Fruit fly (Drosophila melanogaster) whole organism, embryonic: ENCODE data around the gene Sap130.
A peak's percentile ranks its signal among the peaks of the same experiment; 100 is the strongest.

Experiments used
- Atf3 ChIP-seq: fragments of 200-800 bp; sonication (Bioruptor generic); optimal IDR thresholded peaks from 3 replicates; lab custom pipeline; 2016; ENCODE audit warnings: missing biosample characterization, missing genetic modification characterization
- BEAF-32 ChIP-seq: fragments of 200-800 bp; sonication (Bioruptor generic); optimal IDR thresholded peaks from 3 replicates; lab custom pipeline; 2017; ENCODE audit warnings: missing biosample characterization, missing genetic modification characterization, mild to moderate bottlenecking, moderate library complexity, missing genetic modification reagents
- Bdp1 ChIP-seq: fragments of 200-800 bp; sonication (Bioruptor generic); optimal IDR thresholded peaks from 3 replicates; lab custom pipeline; 2016; ENCODE audit warnings: missing biosample characterization, missing genetic modification characterization
- C15 ChIP-seq: fragments of 200-800 bp; sonication (Bioruptor generic); IDR thresholded peaks from 3 replicates; pipeline ENCODE4 v1.3.6; 2022; ENCODE audit warnings: missing biosample characterization, missing genetic modification characterization
- CG10274 ChIP-seq: fragments of 200-800 bp; sonication (Bioruptor generic); optimal IDR thresholded peaks from 3 replicates; lab custom pipeline; 2017; ENCODE audit warnings: missing biosample characterization, mild to moderate bottlenecking, missing genetic modification characterization
- CG12155 ChIP-seq: fragments of 200-800 bp; sonication (Bioruptor generic); optimal IDR thresholded peaks from 3 replicates; lab custom pipeline; 2016; ENCODE audit warnings: missing biosample characterization, missing genetic modification characterization
- CG15073 ChIP-seq: fragments of 200-800 bp; sonication (Bioruptor generic); optimal IDR thresholded peaks from 2 replicates; lab custom pipeline; 2016; ENCODE audit warnings: missing biosample characterization, missing genetic modification characterization
- CG17186 ChIP-seq: fragments of 200-800 bp; sonication (Bioruptor generic); optimal IDR thresholded peaks from 3 replicates; lab custom pipeline; 2017; ENCODE audit warnings: missing biosample characterization, missing genetic modification reagents, missing genetic modification characterization
- CG17568 ChIP-seq: fragments of 200-800 bp; sonication (Bioruptor generic); optimal IDR thresholded peaks from 2 replicates; lab custom pipeline; 2018; ENCODE audit warnings: missing biosample characterization, mild to moderate bottlenecking, missing genetic modification characterization, moderate library complexity
- CG18011 ChIP-seq: fragments of 200-800 bp; sonication (Bioruptor generic); optimal IDR thresholded peaks from 2 replicates; lab custom pipeline; 2017; ENCODE audit warnings: missing biosample characterization, missing genetic modification characterization, mild to moderate bottlenecking, moderate library complexity, missing genotype
- CG18619 ChIP-seq: fragments of 200-800 bp; sonication (Bioruptor generic); optimal IDR thresholded peaks from 3 replicates; lab custom pipeline; 2017; ENCODE audit warnings: missing biosample characterization, mild to moderate bottlenecking, missing genetic modification characterization
- CG31365 ChIP-seq: fragments of 200-800 bp; sonication (Bioruptor generic); optimal IDR thresholded peaks from 2 replicates; lab custom pipeline; 2018; ENCODE audit warnings: missing biosample characterization, mild to moderate bottlenecking, missing genetic modification characterization
- CG33557 ChIP-seq: fragments of 200-800 bp; sonication (Bioruptor generic); optimal IDR thresholded peaks from 2 replicates; lab custom pipeline; 2019; ENCODE audit warnings: missing biosample characterization, mild to moderate bottlenecking, missing genetic modification characterization, moderate library complexity
- CG6272 ChIP-seq: fragments of 200-800 bp; sonication (Bioruptor generic); IDR thresholded peaks from 2 replicates; pipeline ENCODE4 v1.3.6; 2022; ENCODE audit warnings: missing biosample characterization, missing genetic modification characterization
- CG6689 ChIP-seq: fragments of 200-800 bp; sonication (Bioruptor generic); IDR thresholded peaks from 2 replicates; pipeline ENCODE4 v1.3.6; 2022; ENCODE audit warnings: missing biosample characterization, missing genetic modification characterization
- CG6813 ChIP-seq: fragments of 200-800 bp; sonication (Bioruptor generic); optimal IDR thresholded peaks from 2 replicates; lab custom pipeline; 2017; ENCODE audit warnings: missing biosample characterization, missing genetic modification characterization, mild to moderate bottlenecking, moderate library complexity, missing genetic modification reagents
- CG7357 ChIP-seq: fragments of 200-800 bp; sonication (Bioruptor generic); IDR thresholded peaks from 3 replicates; pipeline ENCODE4 v1.3.6; 2022; ENCODE audit warnings: missing biosample characterization, missing genetic modification characterization
- CG7963 ChIP-seq: fragments of 200-800 bp; sonication (Bioruptor generic); IDR thresholded peaks from 3 replicates; pipeline ENCODE4 v1.3.6; 2022; ENCODE audit warnings: missing biosample characterization, missing genetic modification characterization; ENCODE audit not compliant: partially characterized antibody
- CG7987 ChIP-seq: fragments of 200-800 bp; sonication (Bioruptor generic); optimal IDR thresholded peaks from 2 replicates; lab custom pipeline; 2018; ENCODE audit warnings: missing biosample characterization, mild to moderate bottlenecking, missing genetic modification characterization, moderate library complexity
- CG9876 ChIP-seq: fragments of 200-800 bp; sonication (Bioruptor generic); optimal IDR thresholded peaks from 2 replicates; lab custom pipeline; 2016; ENCODE audit warnings: missing biosample characterization, missing genetic modification characterization
- CHES-1-like ChIP-seq: fragments of 200-800 bp; sonication (Bioruptor generic); optimal IDR thresholded peaks from 2 replicates; lab custom pipeline; 2016; ENCODE audit warnings: missing biosample characterization, missing genetic modification characterization
- CrebB ChIP-seq: fragments of 200-800 bp; sonication (Bioruptor generic); optimal IDR thresholded peaks from 3 replicates; lab custom pipeline; 2018; ENCODE audit warnings: missing biosample characterization, mild to moderate bottlenecking, missing genetic modification characterization
- Doc2 ChIP-seq: fragments of 200-800 bp; sonication (Bioruptor generic); IDR thresholded peaks from 2 replicates; pipeline ENCODE4 v1.3.6; 2022; ENCODE audit warnings: missing biosample characterization, missing genetic modification characterization
- GATAe ChIP-seq: fragments of 200-800 bp; sonication (Bioruptor generic); conservative IDR thresholded peaks from 2 replicates; pipeline ENCODE4 v1.3.6; 2022; ENCODE audit warnings: missing biosample characterization, missing genetic modification characterization
- Hr39 ChIP-seq: fragments of >200 bp; optimal IDR thresholded peaks from 2 replicates; lab custom pipeline; 2017
- Lpt ChIP-seq: fragments of >200 bp; optimal IDR thresholded peaks from 2 replicates; lab custom pipeline; 2018; ENCODE audit warnings: missing biosample characterization, missing genetic modification characterization
- Med ChIP-seq: fragments of 200-800 bp; sonication (Bioruptor generic); peaks from one replicate; lab custom pipeline; 2016; ENCODE audit warnings: missing biosample characterization, missing genetic modification characterization, mild to moderate bottlenecking, inconsistent platforms, moderate library complexity
- Mes4 ChIP-seq: fragments of 200-800 bp; sonication (Bioruptor generic); optimal IDR thresholded peaks from 2 replicates; lab custom pipeline; 2016; ENCODE audit warnings: missing biosample characterization, missing genetic modification characterization
- Mrtf ChIP-seq: fragments of 200-800 bp; sonication (Bioruptor generic); IDR thresholded peaks from 3 replicates; pipeline ENCODE4 v1.3.6; 2022; ENCODE audit warnings: missing biosample characterization, missing genetic modification characterization
- Nf-YC ChIP-seq: fragments of 200-800 bp; optimal IDR thresholded peaks from 3 replicates; lab custom pipeline; 2019; ENCODE audit warnings: missing biosample characterization, mild to moderate bottlenecking, missing genetic modification characterization, moderate library complexity
- Oaz ChIP-seq: fragments of 200-800 bp; sonication (Bioruptor generic); IDR thresholded peaks from 2 replicates; pipeline ENCODE4 v1.3.6; 2022; ENCODE audit warnings: missing biosample characterization, missing genetic modification characterization
- Opbp ChIP-seq: fragments of 200-800 bp; sonication (Bioruptor generic); IDR thresholded peaks from 3 replicates; pipeline ENCODE4 v1.3.6; 2022; ENCODE audit warnings: missing biosample characterization, missing genetic modification characterization; ENCODE audit not compliant: partially characterized antibody
- Ssrp ChIP-seq: fragments of 200-800 bp; sonication (Bioruptor generic); optimal IDR thresholded peaks from 2 replicates; lab custom pipeline; 2018; ENCODE audit warnings: missing biosample characterization, mild to moderate bottlenecking, missing genetic modification characterization, moderate library complexity
- Trl ChIP-seq, 3 experiments: fragments of >200 bp in 2 of 3; fragments of 200-800 bp in 1 of 3; sonication (Bioruptor generic) in 1 of 3; optimal IDR thresholded peaks; 2 replicates in 1 of 3; 3 replicates in 2 of 3; lab custom pipeline; 2016 to 2017; ENCODE audit warnings: missing biosample characterization in 1 of 3, missing genetic modification characterization in 1 of 3
- caup ChIP-seq: fragments of 200-800 bp; sonication (Bioruptor generic); optimal IDR thresholded peaks from 3 replicates; lab custom pipeline; 2017; ENCODE audit warnings: missing biosample characterization, mild to moderate bottlenecking, missing genetic modification characterization, moderate library complexity; ENCODE audit not compliant: severe bottlenecking
- crol ChIP-seq: fragments of 200-800 bp; sonication (Bioruptor generic); IDR thresholded peaks from 2 replicates; pipeline ENCODE4 v1.3.6; 2022; ENCODE audit warnings: missing biosample characterization, missing genetic modification characterization
- cwo ChIP-seq: fragments of 200-800 bp; sonication (Bioruptor generic); optimal IDR thresholded peaks from 3 replicates; lab custom pipeline; 2017; ENCODE audit warnings: missing biosample characterization, missing genetic modification characterization, mild to moderate bottlenecking, moderate library complexity, missing genetic modification reagents
- dimm ChIP-seq: fragments of 200-800 bp; sonication (Bioruptor generic); IDR thresholded peaks from 2 replicates; pipeline ENCODE4 v1.3.6; 2022; ENCODE audit warnings: missing biosample characterization, missing genetic modification characterization
- en ChIP-seq: fragments of 200-800 bp; sonication (Bioruptor generic); optimal IDR thresholded peaks from 2 replicates; lab custom pipeline; 2016; ENCODE audit warnings: missing biosample characterization, missing genetic modification characterization
- exex ChIP-seq: fragments of 200-800 bp; sonication (Bioruptor generic); optimal IDR thresholded peaks from 4 replicates; lab custom pipeline; 2018; ENCODE audit warnings: missing biosample characterization, mild to moderate bottlenecking, missing genetic modification characterization, moderate library complexity
- fru ChIP-seq: fragments of >200 bp; optimal IDR thresholded peaks from 2 replicates; lab custom pipeline; 2017
- gem ChIP-seq: fragments of 200-800 bp; sonication (Bioruptor generic); optimal IDR thresholded peaks from 2 replicates; lab custom pipeline; 2019; ENCODE audit warnings: missing biosample characterization, mild to moderate bottlenecking, missing genetic modification characterization, moderate library complexity
- gfzf ChIP-seq: fragments of 200-800 bp; sonication (Bioruptor generic); optimal IDR thresholded peaks from 2 replicates; lab custom pipeline; 2016; ENCODE audit warnings: missing biosample characterization, mild to moderate bottlenecking, missing genetic modification characterization, moderate library complexity
- gsb ChIP-seq: fragments of 200-800 bp; sonication (Bioruptor generic); IDR thresholded peaks from 2 replicates; pipeline ENCODE4 v1.3.6; 2022; ENCODE audit warnings: missing biosample characterization, missing genetic modification characterization
- gsb-n ChIP-seq: fragments of 200-800 bp; sonication (Bioruptor generic); optimal IDR thresholded peaks from 3 replicates; lab custom pipeline; 2018; ENCODE audit warnings: missing biosample characterization, mild to moderate bottlenecking, missing genetic modification characterization
- kni ChIP-seq: fragments of 200-800 bp; sonication (Bioruptor generic); optimal IDR thresholded peaks from 3 replicates; lab custom pipeline; 2017; ENCODE audit warnings: mild to moderate bottlenecking, missing biosample characterization, missing genetic modification reagents, missing genetic modification characterization
- knrl ChIP-seq: fragments of 200-800 bp; sonication (Bioruptor generic); IDR thresholded peaks from 3 replicates; pipeline ENCODE4 v1.3.6; 2022; ENCODE audit warnings: missing biosample characterization, missing genetic modification characterization; ENCODE audit not compliant: partially characterized antibody
- maf-S ChIP-seq: fragments of 200-800 bp; sonication (Bioruptor generic); optimal IDR thresholded peaks from 2 replicates; lab custom pipeline; 2016; ENCODE audit warnings: missing biosample characterization, missing genetic modification characterization
- sisA ChIP-seq: fragments of 200-800 bp; sonication (Bioruptor generic); IDR thresholded peaks from 2 replicates; pipeline ENCODE4 v1.3.6; 2022; ENCODE audit warnings: missing biosample characterization, missing genetic modification characterization
- so ChIP-seq: fragments of 200-800 bp; sonication (Bioruptor generic); IDR thresholded peaks from 3 replicates; pipeline ENCODE4 v1.3.6; 2022; ENCODE audit warnings: missing biosample characterization, missing genetic modification characterization
- tin ChIP-seq: fragments of 200-800 bp; sonication (Bioruptor generic); optimal IDR thresholded peaks from 3 replicates; lab custom pipeline; 2016; ENCODE audit warnings: missing biosample characterization, missing genetic modification characterization
- yki ChIP-seq: fragments of >200 bp; optimal IDR thresholded peaks from 3 replicates; lab custom pipeline; 2018

The Sap130 gene

dm6 chr3L:12849867-12850301 is 44.2 kb downstream of the Sap130 start, which contains the start of the genes CG10948 and Wbp2 (continued):
- no peak for TF ChIP-seq kni (GFP tag; lab: Kevin White, UChicago)
- TF ChIP-seq gsb (GFP tag; lab: Robert Waterston, UW): no peak
- 0 out of 3 replicates have a peak, but pooled peaks have one; percentile 54 for TF ChIP-seq knrl (GFP tag; lab: Robert Waterston, UW)
- TF ChIP-seq CG33557 (GFP tag; lab: Kevin White, UChicago): no peak
- TF ChIP-seq CrebB (tag; lab: Kevin White, UChicago): no peak
- TF ChIP-seq gsb-n (tag; lab: Kevin White, UChicago): no peak
- TF ChIP-seq CG17568: no peak
- TF ChIP-seq CG18011: peak; percentile 1
- peak; percentile 95 for TF ChIP-seq exex (tag; lab: Kevin White, UChicago)
- peak; percentile 76 for TF ChIP-seq Opbp
- TF ChIP-seq Doc2 (GFP tag; lab: Robert Waterston, UW): no peak
- 0 out of 3 replicates have a peak, but pooled peaks have one; percentile 32 for TF ChIP-seq CG7963 (GFP tag; lab: Robert Waterston, UW)
- TF ChIP-seq gem (tag; lab: Kevin White, UChicago): no peak
- no peak for TF ChIP-seq cwo (GFP tag; lab: Kevin White, UChicago)
- no peak for TF ChIP-seq Oaz (GFP tag; lab: Robert Waterston, UW)
- no peak for TF ChIP-seq en (GFP tag; lab: Kevin White, UChicago)
- TF ChIP-seq BEAF-32 (GFP tag; lab: Kevin White, UChicago): peak; percentile 72
- TF ChIP-seq CG6272 (GFP tag; lab: Robert Waterston, UW): no peak
- no peak for TF ChIP-seq Nf-YC (tag; lab: Kevin White, UChicago)
- TF ChIP-seq CG18619 (GFP tag; lab: Kevin White, UChicago): no peak
- TF ChIP-seq gfzf (GFP tag; lab: Kevin White, UChicago): no peak
- no peak for TF ChIP-seq CG17186 (GFP tag; lab: Kevin White, UChicago)
- TF ChIP-seq Mrtf (GFP tag; lab: Robert Waterston, UW): no peak
- no peak for TF ChIP-seq Hr39 (lab: Kevin White, UChicago)
- no peak for TF ChIP-seq CG12155 (GFP tag; lab: Kevin White, UChicago)
- TF ChIP-seq maf-S (GFP tag; lab: Kevin White, UChicago): no peak
- TF ChIP-seq GATAe (GFP tag; lab: Robert Waterston, UW): no peak
- TF ChIP-seq CG7357 (GFP tag; lab: Robert Waterston, UW): no peak
- TF ChIP-seq Ssrp: no peak
- no peak for TF ChIP-seq yki (lab: Kevin White, UChicago)
- no peak for TF ChIP-seq Bdp1 (GFP tag; lab: Kevin White, UChicago)
- TF ChIP-seq fru (lab: Kevin White, UChicago): no peak
- TF ChIP-seq so (GFP tag; lab: Robert Waterston, UW): no peak
- TF ChIP-seq tin (GFP tag; lab: Kevin White, UChicago): no peak
- TF ChIP-seq CG10274 (GFP tag; lab: Kevin White, UChicago): no peak
- no peak; the same call in 1 of the 2 replicates for TF ChIP-seq crol (GFP tag; lab: Robert Waterston, UW)
- TF ChIP-seq CG7987 (GFP tag; lab: Kevin White, UChicago): no peak
- TF ChIP-seq Trl (optimal IDR thresholded peaks at IDR 0.05; lab: Kevin White, UChicago): no peak
- TF ChIP-seq Trl (GFP tag; optimal IDR thresholded peaks at IDR 0.05; lab: Kevin White, UChicago): no peak
- TF ChIP-seq CG6813 (GFP tag; lab: Kevin White, UChicago): no peak
- no peak for TF ChIP-seq CG6689 (GFP tag; lab: Robert Waterston, UW)
- no peak for TF ChIP-seq caup (GFP tag; lab: Kevin White, UChicago)
- peak; percentile 16 for TF ChIP-seq Atf3
- TF ChIP-seq CG15073 (GFP tag; lab: Kevin White, UChicago): no peak
- TF ChIP-seq dimm (GFP tag; lab: Robert Waterston, UW): no peak
- no peak for TF ChIP-seq sisA (GFP tag; lab: Robert Waterston, UW)
- TF ChIP-seq CG9876 (GFP tag; lab: Kevin White, UChicago): no peak
- TF ChIP-seq CHES-1-like (GFP tag; lab: Kevin White, UChicago): peak; percentile 31
- TF ChIP-seq CG31365 (tag; lab: Kevin White, UChicago): no peak
- no peak for TF ChIP-seq C15
- peak; percentile 62 for TF ChIP-seq Med (GFP tag; lab: Kevin White, UChicago)
- TF ChIP-seq Mes4 (GFP tag; lab: Kevin White, UChicago): no peak
- TF ChIP-seq Lpt (GFP tag; lab: Kevin White, UChicago): no peak
